Fruit fly (Drosophila melanogaster): ENCODE measurements around the gene Rev1.

Gene Rev1

dm6 chr3L:644111-644718, 9.9 kb upstream of the Rev1 start (continued):
- TF ChIP-seq tgo (GFP tag; IDR thresholded peaks at IDR 0.05), result peak; percentile 85
- TF ChIP-seq pnt (GFP tag; optimal IDR thresholded peaks at IDR 0.05), result peak; percentile 87
- peak; percentile 43 for TF ChIP-seq Neu2 (GFP tag; optimal IDR thresholded peaks at IDR 0.05; ENCODE audit: borderline replicate concordance)
- peak; percentile 90 for TF ChIP-seq otp (GFP tag; IDR thresholded peaks at IDR 0.05)
- TF ChIP-seq Dip2 (GFP tag; IDR thresholded peaks at IDR 0.05), result no peak; the same call in 1 of the 2 replicates
- TF ChIP-seq CG5953 (GFP tag; IDR thresholded peaks at IDR 0.05), result peak; percentile 92
- peak; percentile 33; the same call in 1 of the 2 replicates for TF ChIP-seq CkIIα-i1 (GFP tag; IDR thresholded peaks at IDR 0.05)
- TF ChIP-seq CG11560 (tag; IDR thresholded peaks at IDR 0.05), result peak; percentile 58; the same call in 1 of the 3 replicates
- TF ChIP-seq nmo (GFP tag; optimal IDR thresholded peaks at IDR 0.05), result peak; percentile 86
- TF ChIP-seq Blimp-1 (GFP tag; optimal IDR thresholded peaks at IDR 0.05), result peak; percentile 89
- TF ChIP-seq CG8478 (optimal IDR thresholded peaks at IDR 0.05), result no peak
- peak; percentile 82 for TF ChIP-seq Sox100B (GFP tag; optimal IDR thresholded peaks at IDR 0.05)
- TF ChIP-seq grau (tag; optimal IDR thresholded peaks at IDR 0.05), result peak; percentile 82
- peak; percentile 62 for TF ChIP-seq CG12104 (GFP tag; optimal IDR thresholded peaks at IDR 0.05)
- TF ChIP-seq cas (GFP tag; IDR thresholded peaks at IDR 0.05), result no peak
- TF ChIP-seq CG32772 (GFP tag; IDR thresholded peaks at IDR 0.05), result peak; percentile 88
- TF ChIP-seq insv (GFP tag; optimal IDR thresholded peaks at IDR 0.05), result no peak
- TF ChIP-seq CG8924 (tag; optimal IDR thresholded peaks at IDR 0.05), result peak; percentile 83
- TF ChIP-seq CG10321 (GFP tag; IDR thresholded peaks at IDR 0.05), result peak; percentile 49
- peak; percentile 77 for TF ChIP-seq HmgZ (tag; optimal IDR thresholded peaks at IDR 0.05)
- TF ChIP-seq Mad (GFP tag; optimal IDR thresholded peaks at IDR 0.05), result peak; percentile 86
- TF ChIP-seq hkb (optimal IDR thresholded peaks at IDR 0.05), result no peak
- TF ChIP-seq hkb (GFP tag; IDR thresholded peaks at IDR 0.05), result peak; percentile 91
- TF ChIP-seq Six4 (GFP tag; optimal IDR thresholded peaks at IDR 0.05), result peak; percentile 76
- peak; percentile 71 for TF ChIP-seq CG7372 (GFP tag; IDR thresholded peaks at IDR 0.05)
- TF ChIP-seq Ptx1 (GFP tag; IDR thresholded peaks at IDR 0.05), result peak; percentile 92
- peak; percentile 17 for TF ChIP-seq nom (GFP tag; optimal IDR thresholded peaks at IDR 0.05)
- TF ChIP-seq zen (tag; optimal IDR thresholded peaks at IDR 0.05), result peak; percentile 68
- no peak for TF ChIP-seq pan (optimal IDR thresholded peaks at IDR 0.05)
- TF ChIP-seq pan (GFP tag; optimal IDR thresholded peaks at IDR 0.05 in 1 of 2, IDR thresholded peaks at IDR 0.05 in 1 of 2), result peak in 1 of 2 experiments; percentile 93
- peak; percentile 84 for TF ChIP-seq NC2β (GFP tag; optimal IDR thresholded peaks at IDR 0.05)
- TF ChIP-seq Xbp1 (GFP tag; optimal IDR thresholded peaks at IDR 0.05), result peak; percentile 92
- peak; percentile 72 for TF ChIP-seq Meics (GFP tag; optimal IDR thresholded peaks at IDR 0.05)
- TF ChIP-seq CG13624 (GFP tag; optimal IDR thresholded peaks at IDR 0.05), result peak; percentile 82
- peak; percentile 93 for TF ChIP-seq CG8089 (GFP tag; optimal IDR thresholded peaks at IDR 0.05)
- TF ChIP-seq az2 (GFP tag; optimal IDR thresholded peaks at IDR 0.05), result peak; percentile 93
- TF ChIP-seq Pdp1 (GFP tag; optimal IDR thresholded peaks at IDR 0.05), result peak; percentile 82 to 91
- TF ChIP-seq CG15514 (GFP tag; optimal IDR thresholded peaks at IDR 0.05), result peak; percentile 50
- peak; percentile 89 for TF ChIP-seq CG30403 (GFP tag; optimal IDR thresholded peaks at IDR 0.05)
- no peak for TF ChIP-seq h (optimal IDR thresholded peaks at IDR 0.05)
- TF ChIP-seq Fer2 (tag; optimal IDR thresholded peaks at IDR 0.05), result no peak
- peak; percentile 80 for TF ChIP-seq CG2889 (GFP tag; IDR thresholded peaks at IDR 0.05)
- TF ChIP-seq ap (GFP tag; IDR thresholded peaks at IDR 0.05), result peak; percentile 84
- peak; percentile 75 for TF ChIP-seq odd (GFP tag; optimal IDR thresholded peaks at IDR 0.05)
- TF ChIP-seq knrl (GFP tag; IDR thresholded peaks at IDR 0.05; ENCODE audit: partially characterized antibody), result no peak
- TF ChIP-seq Taf1 (GFP tag; IDR thresholded peaks at IDR 0.05), result peak; percentile 50; the same call in 1 of the 2 replicates
- TF ChIP-seq CG1529 (GFP tag; optimal IDR thresholded peaks at IDR 0.05), result peak; percentile 90
- peak; percentile 55 for TF ChIP-seq CG7271 (tag; optimal IDR thresholded peaks at IDR 0.05)
- TF ChIP-seq CG4424 (GFP tag; optimal IDR thresholded peaks at IDR 0.05), result peak; percentile 91
- peak; percentile 62 for TF ChIP-seq al (GFP tag; IDR thresholded peaks at IDR 0.05)
- peak; percentile 79 for TF ChIP-seq CG32767 (GFP tag; IDR thresholded peaks at IDR 0.05)
- peak; percentile 75 for TF ChIP-seq CG1647 (GFP tag; optimal IDR thresholded peaks at IDR 0.05)
